Worm (Caenorhabditis elegans) whole organism, L4 larva: ENCODE results near the gene nhr-58.

ENCODE experiments used
- R02D3.7 ChIP-seq: fragments of 150-350 bp; sonication (generic microtip); optimal IDR thresholded peaks from 3 replicates; lab custom pipeline; 2014; ENCODE audit warnings: missing biosample characterization, missing genetic modification characterization
- T26A8.4 ChIP-seq: fragments of 200-800 bp; sonication (Bioruptor generic); IDR thresholded peaks from 2 replicates; pipeline ENCODE4 v1.3.6; 2022; ENCODE audit warnings: missing genetic modification characterization, missing compliant biosample characterization
- Y105C5A.15 ChIP-seq: fragments of 200-800 bp; sonication (Bioruptor generic); IDR thresholded peaks from 2 replicates; pipeline ENCODE4 v1.3.6; 2022; ENCODE audit warnings: missing genetic modification characterization, missing compliant biosample characterization
- aly-2 ChIP-seq: sonication (generic microtip); optimal IDR thresholded peaks from 2 replicates; lab custom pipeline; 2018; ENCODE audit warnings: missing biosample characterization, missing genetic modification characterization
- arid-1 ChIP-seq: fragments of 200-800 bp; sonication (Bioruptor generic); conservative IDR thresholded peaks from 2 replicates; pipeline ENCODE4 v1.3.6; 2022; ENCODE audit warnings: missing genetic modification reagents, missing genetic modification characterization, missing compliant biosample characterization
- attf-4 ChIP-seq: sonication (generic microtip); optimal IDR thresholded peaks from 3 replicates; lab custom pipeline; 2017; ENCODE audit warnings: missing biosample characterization, missing genetic modification characterization
- ceh-20 ChIP-seq: fragments of 200-800 bp; sonication (Bioruptor generic); IDR thresholded peaks from 2 replicates; pipeline ENCODE4 v1.3.6; 2022; ENCODE audit warnings: missing genetic modification reagents, missing genetic modification characterization, missing compliant biosample characterization
- ceh-62 ChIP-seq: sonication (generic microtip); optimal IDR thresholded peaks from 2 replicates; lab custom pipeline; 2017; ENCODE audit warnings: missing biosample characterization, missing genetic modification characterization
- daf-12 ChIP-seq: fragments of 150-350 bp; optimal IDR thresholded peaks from 2 replicates; lab custom pipeline; 2014; ENCODE audit warnings: missing biosample characterization, missing genetic modification reagents, missing genetic modification characterization
- daf-19 ChIP-seq: fragments of 200-800 bp; sonication (Bioruptor generic); conservative IDR thresholded peaks from 2 replicates; pipeline ENCODE4 v1.3.6; 2022; ENCODE audit warnings: missing genetic modification characterization, missing compliant biosample characterization
- dmd-6 ChIP-seq: fragments of 200-800 bp; sonication (Bioruptor generic); IDR thresholded peaks from 2 replicates; pipeline ENCODE4 v1.3.6; 2022; ENCODE audit warnings: missing genetic modification reagents, missing genetic modification characterization, missing compliant biosample characterization
- dmd-8 ChIP-seq: fragments of 200-800 bp; sonication (Bioruptor generic); IDR thresholded peaks from 2 replicates; pipeline ENCODE4 v1.3.6; 2022; ENCODE audit warnings: missing genetic modification characterization, missing compliant biosample characterization
- dpl-1 ChIP-seq: fragments of 150-350 bp; optimal IDR thresholded peaks from 2 replicates; lab custom pipeline; 2014; ENCODE audit warnings: missing biosample characterization, missing genetic modification reagents, missing genetic modification characterization
- fkh-10 ChIP-seq: fragments of 150-350 bp; optimal IDR thresholded peaks from 2 replicates; lab custom pipeline; 2014; ENCODE audit warnings: missing biosample characterization, missing genetic modification reagents, missing genetic modification characterization
- hlh-30 ChIP-seq: sonication (generic microtip); optimal IDR thresholded peaks from 2 replicates; lab custom pipeline; 2017; ENCODE audit warnings: antibody characterized with exemption, mild to moderate bottlenecking, missing genetic modification characterization, missing compliant biosample characterization; ENCODE audit not compliant: insufficient read depth
- jun-1 ChIP-seq: fragments of 150-350 bp; optimal IDR thresholded peaks from 2 replicates; lab custom pipeline; 2014; ENCODE audit warnings: missing biosample characterization, missing genetic modification reagents, missing genetic modification characterization
- lin-1 ChIP-seq: fragments of 200-800 bp; sonication (Bioruptor generic); IDR thresholded peaks from 2 replicates; pipeline ENCODE4 v1.3.6; 2022; ENCODE audit warnings: missing genetic modification reagents, missing genetic modification characterization, missing compliant biosample characterization
- lin-15B ChIP-seq: fragments of 150-350 bp; sonication (generic microtip); optimal IDR thresholded peaks from 3 replicates; lab custom pipeline; 2014; ENCODE audit warnings: missing biosample characterization, missing genetic modification characterization
- lin-38 ChIP-seq: fragments of 200-800 bp; sonication (Bioruptor generic); IDR thresholded peaks from 2 replicates; pipeline ENCODE4 v1.3.6; 2022; ENCODE audit warnings: missing genetic modification reagents, missing genetic modification characterization, missing compliant biosample characterization
- mdt-29 ChIP-seq: fragments of 200-800 bp; sonication (Bioruptor generic); IDR thresholded peaks from 2 replicates; pipeline ENCODE4 v1.3.6; 2022; ENCODE audit warnings: missing genetic modification reagents, missing genetic modification characterization, missing compliant biosample characterization
- nhr-10 ChIP-seq: fragments of 150-350 bp; optimal IDR thresholded peaks from 2 replicates; lab custom pipeline; 2014; ENCODE audit warnings: missing biosample characterization, missing genetic modification characterization
- nhr-102 ChIP-seq: sonication (generic microtip); optimal IDR thresholded peaks from 2 replicates; lab custom pipeline; 2016; ENCODE audit warnings: mild to moderate bottlenecking, missing genetic modification characterization, moderate library complexity, missing compliant biosample characterization
- nhr-28 ChIP-seq: fragments of 150-350 bp; optimal IDR thresholded peaks from 2 replicates; lab custom pipeline; 2014; ENCODE audit warnings: missing biosample characterization, missing genetic modification characterization
- nhr-42 ChIP-seq: fragments of 200-800 bp; sonication (Bioruptor generic); IDR thresholded peaks from 2 replicates; pipeline ENCODE4 v1.3.6; 2022; ENCODE audit warnings: missing genetic modification characterization, missing compliant biosample characterization
- nhr-48 ChIP-seq: sonication (generic microtip); optimal IDR thresholded peaks from 2 replicates; lab custom pipeline; 2016; ENCODE audit warnings: mild to moderate bottlenecking, missing genetic modification characterization, missing compliant biosample characterization
- nhr-6 ChIP-seq: fragments of 150-350 bp; optimal IDR thresholded peaks from 2 replicates; lab custom pipeline; 2014; ENCODE audit warnings: missing biosample characterization, missing genetic modification characterization
- nhr-76 ChIP-seq: fragments of 150-350 bp; optimal IDR thresholded peaks from 2 replicates; lab custom pipeline; 2014; ENCODE audit warnings: missing biosample characterization, missing genetic modification characterization
- nhr-77 ChIP-seq: fragments of 150-350 bp; optimal IDR thresholded peaks from 2 replicates; lab custom pipeline; 2014; ENCODE audit warnings: missing biosample characterization, missing genetic modification characterization
- php-3 ChIP-seq: fragments of 200-800 bp; sonication (Bioruptor generic); IDR thresholded peaks from 2 replicates; pipeline ENCODE4 v1.3.6; 2022; ENCODE audit warnings: missing genetic modification reagents, missing genetic modification characterization, missing compliant biosample characterization
- spr-3 ChIP-seq: fragments of 200-800 bp; sonication (Bioruptor generic); optimal IDR thresholded peaks from 2 replicates; lab custom pipeline; 2018; ENCODE audit warnings: mild to moderate bottlenecking, missing genetic modification characterization, missing compliant biosample characterization
- tag-97 ChIP-seq: fragments of 200-800 bp; sonication (Bioruptor generic); IDR thresholded peaks from 2 replicates; pipeline ENCODE4 v1.3.6; 2022; ENCODE audit warnings: missing genetic modification characterization, missing compliant biosample characterization
- unc-130 ChIP-seq: sonication (generic microtip); optimal IDR thresholded peaks from 2 replicates; lab custom pipeline; 2016; ENCODE audit warnings: missing genetic modification reagents, missing genetic modification characterization, missing compliant biosample characterization
- unc-62 ChIP-seq, 3 experiments: fragments of 150-350 bp in 1 of 3; sonication (generic microtip); optimal IDR thresholded peaks in 2 of 3; peaks in 1 of 3; 1 replicate in 1 of 3; 2 replicates in 2 of 3; lab custom pipeline; 2014 to 2017; ENCODE audit warnings: missing biosample characterization in 3 of 3, missing genetic modification characterization in 3 of 3, missing genetic modification reagents in 3 of 3, missing genotype in 1 of 3
- vab-7 ChIP-seq: fragments of 200-800 bp; sonication (Bioruptor generic); IDR thresholded peaks from 2 replicates; pipeline ENCODE4 v1.3.6; 2022; ENCODE audit warnings: missing genetic modification reagents, missing genetic modification characterization, missing compliant biosample characterization
- zag-1 ChIP-seq: fragments of 150-350 bp; optimal IDR thresholded peaks from 2 replicates; lab custom pipeline; 2014; ENCODE audit warnings: missing biosample characterization, missing genetic modification characterization
- zfp-2 ChIP-seq: sonication (generic microtip); optimal IDR thresholded peaks from 2 replicates; lab custom pipeline; 2016; ENCODE audit warnings: mild to moderate bottlenecking, missing genetic modification characterization, missing compliant biosample characterization
- zfp-3 ChIP-seq: fragments of 200-800 bp; sonication (Bioruptor generic); conservative IDR thresholded peaks from 2 replicates; pipeline ENCODE4 v1.3.6; 2022; ENCODE audit warnings: missing genetic modification reagents, missing genetic modification characterization, missing compliant biosample characterization

nhr-58 gene

DNA sequence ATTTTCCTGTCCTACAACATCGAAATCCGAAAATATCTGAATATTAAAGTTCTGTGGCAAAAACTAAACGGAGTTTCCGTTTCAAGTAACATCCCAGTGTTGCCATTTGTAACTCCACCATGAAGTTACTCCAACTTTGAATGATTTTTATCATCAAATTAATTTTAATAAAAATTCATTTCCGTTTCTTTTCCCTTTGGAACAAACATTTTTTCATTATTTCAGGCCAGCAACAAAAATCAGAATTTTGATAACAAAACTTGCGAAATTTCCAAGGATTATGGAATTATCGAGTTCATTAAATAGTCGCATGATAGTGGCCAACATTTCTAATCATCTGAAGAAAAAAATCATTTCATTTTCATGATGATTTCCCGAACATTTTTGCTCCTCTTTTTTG lies 30.8 kb downstream of the nhr-58 start, which contains the start of gene C14C6.2 (continued):
- TF ChIP-seq lin-15B (tag; lab: Kevin White, UChicago), result no peak

DNA sequence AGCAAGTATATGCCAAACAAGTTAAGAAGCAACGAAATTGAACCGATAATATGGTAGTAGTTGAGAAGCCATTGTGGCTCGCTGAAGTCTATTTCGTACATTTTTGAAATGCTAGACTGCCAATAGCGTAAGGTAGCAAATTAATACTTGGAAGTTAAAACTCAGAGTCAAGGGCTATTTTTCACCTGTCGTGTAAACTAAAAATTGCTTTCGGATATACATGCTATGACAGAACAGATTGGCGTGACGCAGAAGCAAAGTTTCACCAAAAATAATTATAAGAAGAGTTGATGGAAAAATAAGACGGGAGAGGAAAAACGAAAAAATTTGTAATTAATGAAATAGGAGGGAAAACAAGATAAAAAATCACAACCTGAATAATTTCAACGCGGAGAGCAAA lies 33.9 kb downstream of the nhr-58 start, which contains the start of gene sri-73:
sri-73 (minus strand) TSS at position 101 of the 400 bp plus-strand sequence.
- no peak for TF ChIP-seq hlh-30 (tag; lab: Kevin White, UChicago)
- no peak for TF ChIP-seq nhr-77 (tag; lab: Kevin White, UChicago)
- no peak for TF ChIP-seq mdt-29 (GFP tag; lab: Robert Waterston, UW)
- TF ChIP-seq tag-97 (GFP tag; lab: Robert Waterston, UW), result no peak
- TF ChIP-seq zfp-2, result no peak
- no peak for TF ChIP-seq unc-62 (GFP tag; optimal IDR thresholded peaks at IDR 0.05 in 1 of 2; lab: Kevin White, UChicago)
- no peak for TF ChIP-seq unc-62 (tag; optimal IDR thresholded peaks at IDR 0.05; lab: Kevin White, UChicago)
- TF ChIP-seq jun-1 (tag; lab: Kevin White, UChicago), result no peak
- TF ChIP-seq nhr-28 (tag; lab: Kevin White, UChicago), result no peak
- TF ChIP-seq spr-3, result no peak
- no peak for TF ChIP-seq nhr-76 (tag; lab: Kevin White, UChicago)

DNA sequence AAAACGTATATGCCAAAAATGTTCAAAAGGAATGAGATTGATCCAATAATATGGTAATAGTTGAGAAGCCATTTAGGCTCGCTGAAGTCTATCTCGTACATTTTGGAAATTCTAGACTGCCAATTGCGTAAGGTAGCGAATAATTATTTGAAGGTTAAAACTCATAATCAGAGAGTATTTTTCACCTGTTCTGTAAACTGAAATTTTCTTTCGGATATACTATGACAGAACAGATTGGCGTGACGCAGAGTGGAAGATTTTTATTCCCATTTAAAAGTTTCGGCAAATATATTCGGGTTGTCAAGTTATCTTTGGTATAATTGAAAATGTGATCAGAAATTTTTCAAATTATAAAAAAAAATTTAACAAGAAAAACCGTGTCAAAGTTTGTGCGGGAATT lies 36.0 kb downstream of the nhr-58 start, which contains the start of gene sri-72:
sri-72 (minus strand) TSS at position 101 of the 400 bp plus-strand sequence.
- TF ChIP-seq nhr-102 (no peak), zag-1 (tag; lab: Kevin White, UChicago) (no peak), ceh-20 (GFP tag; lab: Robert Waterston, UW) (no peak)

ce11 chrV:574639-575038 lies 42.6 kb downstream of the nhr-58 start, which contains the start of gene C14C6.13:
C14C6.13 (minus strand) TSS chrV:574739.
- no peak for TF ChIP-seq arid-1
- no peak for TF ChIP-seq zfp-3 (GFP tag; lab: Robert Waterston, UW)
- TF ChIP-seq nhr-10 (tag; lab: Kevin White, UChicago), result no peak
- no peak for TF ChIP-seq nhr-48 (tag; lab: Kevin White, UChicago)
- no peak for TF ChIP-seq aly-2 (tag; lab: Kevin White, UChicago)
- TF ChIP-seq jun-1 (tag; lab: Kevin White, UChicago), result no peak
- TF ChIP-seq vab-7 (GFP tag; lab: Robert Waterston, UW), result no peak
- TF ChIP-seq lin-1, result no peak
- no peak for TF ChIP-seq nhr-28 (tag; lab: Kevin White, UChicago)
- TF ChIP-seq lin-38 (GFP tag; lab: Robert Waterston, UW), result no peak
- no peak for TF ChIP-seq dpl-1
- no peak for TF ChIP-seq nhr-77 (tag; lab: Kevin White, UChicago)
- no peak for TF ChIP-seq php-3
- TF ChIP-seq fkh-10 (GFP tag; lab: Kevin White, UChicago), result no peak

- TF ChIP-seq ceh-62 (tag; lab: Kevin White, UChicago), result no peak
- no peak for TF ChIP-seq attf-4
- TF ChIP-seq nhr-42 (GFP tag; lab: Robert Waterston, UW), result no peak
- no peak for TF ChIP-seq daf-19 (GFP tag; lab: Robert Waterston, UW)
- no peak for TF ChIP-seq daf-12 (tag; lab: Kevin White, UChicago)
- TF ChIP-seq T26A8.4 (GFP tag; lab: Robert Waterston, UW), result no peak
- TF ChIP-seq nhr-6, result no peak
- TF ChIP-seq unc-130, result no peak
- TF ChIP-seq unc-62 (GFP tag; optimal IDR thresholded peaks at IDR 0.05 in 1 of 2; lab: Kevin White, UChicago), result no peak
- TF ChIP-seq unc-62 (tag; optimal IDR thresholded peaks at IDR 0.05; lab: Kevin White, UChicago), result no peak
- TF ChIP-seq R02D3.7 (tag; lab: Kevin White, UChicago), result no peak
- TF ChIP-seq Y105C5A.15 (GFP tag; lab: Robert Waterston, UW), result no peak
- TF ChIP-seq dmd-6 (GFP tag; lab: Robert Waterston, UW), result no peak
- no peak for TF ChIP-seq dmd-8 (GFP tag; lab: Robert Waterston, UW)
- TF ChIP-seq, all 104 proteins: peak for 0
Observed at ce11 chrV:576070-576469, 44.0 kb downstream of the nhr-58 start, which contains the start of gene K06H6.5. K06H6.5 (plus strand) TSS chrV:576370.
